Fruit fly (Drosophila melanogaster) whole organism, prepupa: ENCODE results near the gene CG43203.

ENCODE experiments used
- CG10669 ChIP-seq: fragments of 200-800 bp; sonication (Bioruptor generic); optimal IDR thresholded peaks from 3 replicates; lab custom pipeline; 2018; ENCODE audit warnings: missing biosample characterization, mild to moderate bottlenecking, missing genetic modification characterization, moderate library complexity
- CG16779 ChIP-seq: fragments of 200-800 bp; sonication (Bioruptor generic); optimal IDR thresholded peaks from 3 replicates; lab custom pipeline; 2017; ENCODE audit warnings: missing biosample characterization, mild to moderate bottlenecking, missing genetic modification characterization
- CG4318 ChIP-seq: fragments of 200-800 bp; sonication (Bioruptor generic); optimal IDR thresholded peaks from 3 replicates; lab custom pipeline; 2017; ENCODE audit warnings: missing biosample characterization, mild to moderate bottlenecking, missing genetic modification characterization
- CG6276 ChIP-seq: fragments of 200-800 bp; sonication (Bioruptor generic); optimal IDR thresholded peaks from 2 replicates; lab custom pipeline; 2017; ENCODE audit warnings: missing biosample characterization, mild to moderate bottlenecking, missing genetic modification characterization
- CG8319 ChIP-seq: fragments of 200-800 bp; sonication (Bioruptor generic); optimal IDR thresholded peaks from 3 replicates; lab custom pipeline; 2016; ENCODE audit warnings: missing biosample characterization, missing genetic modification characterization
- Ets96B ChIP-seq: fragments of 200-800 bp; optimal IDR thresholded peaks from 2 replicates; lab custom pipeline; 2019; ENCODE audit warnings: missing biosample characterization, mild to moderate bottlenecking, missing genetic modification characterization, moderate library complexity
- Hr39 ChIP-seq: fragments of 200-800 bp; sonication (Bioruptor generic); optimal IDR thresholded peaks from 2 replicates; lab custom pipeline; 2016; ENCODE audit warnings: missing biosample characterization, missing genetic modification characterization
- Met ChIP-seq: fragments of 200-800 bp; sonication (Bioruptor generic); optimal IDR thresholded peaks from 3 replicates; lab custom pipeline; 2016; ENCODE audit warnings: missing biosample characterization, missing genetic modification characterization
- Sox102F ChIP-seq: fragments of 200-800 bp; sonication (Bioruptor generic); optimal IDR thresholded peaks from 2 replicates; lab custom pipeline; 2016; ENCODE audit warnings: missing biosample characterization, mild to moderate bottlenecking, missing genetic modification characterization
- fkh ChIP-seq: fragments of 200-800 bp; sonication (Bioruptor generic); optimal IDR thresholded peaks from 3 replicates; lab custom pipeline; 2017; ENCODE audit warnings: missing biosample characterization, mild to moderate bottlenecking, missing genetic modification characterization, moderate library complexity
- net ChIP-seq: fragments of 200-800 bp; sonication (Bioruptor generic); optimal IDR thresholded peaks from 3 replicates; lab custom pipeline; 2016; ENCODE audit warnings: missing biosample characterization, missing genetic modification characterization
- salr ChIP-seq, 2 experiments: fragments of 200-800 bp; sonication (Bioruptor generic); optimal IDR thresholded peaks; 3 replicates each; lab custom pipeline; 2016 to 2018; ENCODE audit warnings: missing biosample characterization in 2 of 2, missing genetic modification characterization in 2 of 2, mild to moderate bottlenecking in 1 of 2
- ss ChIP-seq, 2 experiments: fragments of 200-800 bp; sonication (Bioruptor generic); optimal IDR thresholded peaks; 2 replicates in 1 of 2; 3 replicates in 1 of 2; lab custom pipeline; 2017 to 2018; ENCODE audit warnings: mild to moderate bottlenecking in 2 of 2, missing biosample characterization in 2 of 2, missing genetic modification characterization in 2 of 2, moderate library complexity in 1 of 2

- TF ChIP-seq CG8319 (GFP tag; lab: Kevin White, UChicago) (no peak), salr (GFP tag; optimal IDR thresholded peaks at IDR 0.05; lab: Kevin White, UChicago) (no peak), Hr39 (GFP tag; lab: Kevin White, UChicago) (no peak), net (GFP tag; lab: Kevin White, UChicago) (no peak), Met (GFP tag; lab: Kevin White, UChicago) (no peak), CG10669 (GFP tag; lab: Kevin White, UChicago) (no peak), fkh (GFP tag; lab: Kevin White, UChicago) (no peak), Sox102F (no peak), ss (GFP tag; optimal IDR thresholded peaks at IDR 0.05; lab: Kevin White, UChicago) (no peak), CG6276 (GFP tag; lab: Kevin White, UChicago) (no peak), CG16779 (tag; lab: Kevin White, UChicago) (no peak), Ets96B (tag; lab: Kevin White, UChicago) (no peak), CG4318 (GFP tag; lab: Kevin White, UChicago) (no peak)
These were observed 29.4 kb downstream of the CG43203 start for dm6 chr3R:19383298-19383697.
